Worm (Caenorhabditis elegans) whole organism, early embryonic: Measurements from ENCODE around the gene cest-17.

Experiments
- B0310.2 ChIP-seq: sonication (generic microtip); optimal IDR thresholded peaks from 2 replicates; lab custom pipeline; 2016; ENCODE audit warnings: mild to moderate bottlenecking, missing genetic modification characterization, missing compliant biosample characterization
- F13C5.2 ChIP-seq: sonication (generic microtip); optimal IDR thresholded peaks from 2 replicates; lab custom pipeline; 2017; ENCODE audit warnings: mild to moderate bottlenecking, missing genetic modification characterization, inconsistent platforms, missing compliant biosample characterization
- aly-1 ChIP-seq: sonication (generic microtip); optimal IDR thresholded peaks from 2 replicates; lab custom pipeline; 2016; ENCODE audit warnings: missing genetic modification characterization, missing compliant biosample characterization
- ama-1 ChIP-seq: fragments of 150-350 bp; optimal IDR thresholded peaks from 2 replicates; lab custom pipeline; 2014
- ceh-13 ChIP-seq: fragments of 200-800 bp; sonication (Bioruptor generic); optimal IDR thresholded peaks from 2 replicates; lab custom pipeline; 2018; ENCODE audit warnings: mild to moderate bottlenecking, missing genetic modification characterization, missing compliant biosample characterization
- ceh-36 ChIP-seq: sonication (generic microtip); optimal IDR thresholded peaks from 2 replicates; lab custom pipeline; 2016; ENCODE audit warnings: missing genetic modification characterization, inconsistent platforms, missing compliant biosample characterization
- ets-7 ChIP-seq: sonication (generic microtip); optimal IDR thresholded peaks from 2 replicates; lab custom pipeline; 2016; ENCODE audit warnings: missing genotype, missing genetic modification characterization, missing compliant biosample characterization
- flt-1 ChIP-seq: fragments of 200-800 bp; sonication (Bioruptor generic); IDR thresholded peaks from 2 replicates; pipeline ENCODE4 v1.3.6; 2022; ENCODE audit warnings: missing genetic modification characterization, missing compliant biosample characterization
- hmbx-1 ChIP-seq: sonication (generic microtip); optimal IDR thresholded peaks from 2 replicates; lab custom pipeline; 2016; ENCODE audit warnings: mild to moderate bottlenecking, missing genetic modification characterization, missing compliant biosample characterization
- hmg-4 ChIP-seq: fragments of 200-800 bp; sonication (Bioruptor generic); optimal IDR thresholded peaks from 2 replicates; lab custom pipeline; 2018; ENCODE audit warnings: mild to moderate bottlenecking, missing genetic modification characterization, missing compliant biosample characterization
- hnd-1 ChIP-seq: sonication (generic microtip); optimal IDR thresholded peaks from 2 replicates; lab custom pipeline; 2016; ENCODE audit warnings: missing genetic modification characterization, missing compliant biosample characterization
- pes-1 ChIP-seq: fragments of 200-800 bp; sonication (Bioruptor generic); IDR thresholded peaks from 2 replicates; pipeline ENCODE4 v1.3.6; 2022; ENCODE audit warnings: missing genetic modification reagents, missing genetic modification characterization, missing compliant biosample characterization
- scrt-1 ChIP-seq: fragments of 200-800 bp; sonication (Bioruptor generic); IDR thresholded peaks from 2 replicates; pipeline ENCODE4 v1.3.6; 2022; ENCODE audit warnings: missing genetic modification characterization, missing compliant biosample characterization
- sea-1 ChIP-seq: fragments of 200-800 bp; sonication (Bioruptor generic); conservative IDR thresholded peaks from 2 replicates; pipeline ENCODE4 v1.3.6; 2022; ENCODE audit warnings: missing genetic modification characterization, missing compliant biosample characterization
- tbx-11 ChIP-seq: fragments of 200-800 bp; sonication (Bioruptor generic); IDR thresholded peaks from 2 replicates; pipeline ENCODE4 v1.3.6; 2022; ENCODE audit warnings: missing genetic modification characterization, missing compliant biosample characterization
- tbx-37 ChIP-seq: fragments of 200-800 bp; sonication (Bioruptor generic); conservative IDR thresholded peaks from 2 replicates; pipeline ENCODE4 v1.3.6; 2022; ENCODE audit warnings: missing genetic modification reagents, missing genetic modification characterization, missing compliant biosample characterization
- tra-4 ChIP-seq: sonication (generic microtip); optimal IDR thresholded peaks from 2 replicates; lab custom pipeline; 2017; ENCODE audit warnings: missing genetic modification characterization, missing compliant biosample characterization

Gene cest-17

DNA sequence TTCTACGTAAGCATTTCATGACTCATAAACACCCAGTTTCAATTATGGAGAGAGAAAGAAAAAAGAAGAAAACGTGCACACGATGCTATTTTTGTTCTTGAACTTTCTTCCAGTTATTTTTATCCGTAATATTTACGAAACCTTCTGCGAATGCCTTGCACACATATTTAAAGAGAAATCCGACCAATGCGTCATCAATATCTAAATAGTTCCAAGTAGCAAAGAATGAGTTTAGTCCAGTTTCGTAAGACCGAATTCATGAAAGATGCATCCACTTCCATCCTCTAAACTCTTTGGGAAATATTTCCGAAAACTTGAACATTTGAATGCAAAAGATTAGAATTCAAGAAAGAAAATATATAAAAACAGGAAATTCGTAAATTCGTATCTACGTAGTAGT, 34.0 kb upstream of the cest-17 start:
- TF ChIP-seq hmg-4 (GFP tag; lab: Kevin White, UChicago) (no peak), hmbx-1 (tag; lab: Kevin White, UChicago) (no peak), tra-4 (tag; lab: Kevin White, UChicago) (no peak), hnd-1 (no peak), ceh-36 (tag; lab: Kevin White, UChicago) (no peak), ama-1 (lab: Kevin White, UChicago) (no peak), ceh-13 (GFP tag; lab: Kevin White, UChicago) (no peak), flt-1 (GFP tag; lab: Robert Waterston, UW) (no peak), ets-7 (tag; lab: Kevin White, UChicago) (no peak), aly-1 (tag; lab: Kevin White, UChicago) (no peak), tbx-37 (GFP tag; lab: Robert Waterston, UW) (no peak), F13C5.2 (tag; lab: Kevin White, UChicago) (no peak), pes-1 (GFP tag; lab: Robert Waterston, UW) (no peak)

DNA sequence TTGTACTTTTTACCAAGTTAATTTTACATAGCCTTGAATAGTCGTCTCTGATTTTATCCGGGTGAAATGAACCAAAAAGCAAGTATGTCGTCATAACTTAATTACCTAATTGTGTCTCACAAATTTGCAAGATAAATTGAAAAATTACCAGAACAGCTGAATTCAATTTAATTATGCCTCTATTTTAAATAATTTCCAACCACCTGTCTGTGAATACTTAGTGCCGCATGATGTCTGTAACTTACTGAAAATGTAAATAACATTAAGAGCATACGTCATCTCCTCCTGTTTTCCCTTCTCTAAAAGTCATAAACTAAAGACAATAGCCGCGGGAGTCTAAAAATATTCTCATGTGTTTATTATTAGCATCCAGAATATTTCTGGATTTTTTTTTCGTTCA, 32.8 kb upstream of the cest-17 start:
- TF ChIP-seq tbx-37 (GFP tag; lab: Robert Waterston, UW) (no peak), pes-1 (GFP tag; lab: Robert Waterston, UW) (no peak), ama-1 (lab: Kevin White, UChicago) (no peak), F13C5.2 (tag; lab: Kevin White, UChicago) (no peak), ceh-36 (tag; lab: Kevin White, UChicago) (no peak), scrt-1 (GFP tag; lab: Robert Waterston, UW) (no peak), tra-4 (tag; lab: Kevin White, UChicago) (no peak), sea-1 (GFP tag; lab: Robert Waterston, UW) (no peak), aly-1 (tag; lab: Kevin White, UChicago) (no peak)

DNA sequence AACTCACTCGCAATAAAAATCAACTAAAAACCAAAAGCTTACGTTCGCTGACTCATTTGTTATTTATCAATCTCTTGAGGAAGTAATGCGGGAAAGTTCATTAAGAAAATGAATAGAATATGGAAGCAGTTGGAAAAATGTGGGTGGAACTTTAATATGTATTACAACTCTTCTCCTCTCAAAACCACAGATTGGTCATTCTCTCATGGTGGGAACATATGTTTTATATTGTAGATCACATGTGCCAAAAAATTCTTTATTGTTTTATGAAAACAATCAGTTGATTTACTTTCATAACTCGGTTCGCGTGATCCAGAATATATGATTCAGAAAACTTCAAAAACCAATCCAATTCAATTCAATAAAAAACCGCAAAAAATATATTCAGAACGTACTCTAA, 31.4 kb upstream of the cest-17 start:
- TF ChIP-seq tbx-37 (GFP tag; lab: Robert Waterston, UW), result no peak

DNA sequence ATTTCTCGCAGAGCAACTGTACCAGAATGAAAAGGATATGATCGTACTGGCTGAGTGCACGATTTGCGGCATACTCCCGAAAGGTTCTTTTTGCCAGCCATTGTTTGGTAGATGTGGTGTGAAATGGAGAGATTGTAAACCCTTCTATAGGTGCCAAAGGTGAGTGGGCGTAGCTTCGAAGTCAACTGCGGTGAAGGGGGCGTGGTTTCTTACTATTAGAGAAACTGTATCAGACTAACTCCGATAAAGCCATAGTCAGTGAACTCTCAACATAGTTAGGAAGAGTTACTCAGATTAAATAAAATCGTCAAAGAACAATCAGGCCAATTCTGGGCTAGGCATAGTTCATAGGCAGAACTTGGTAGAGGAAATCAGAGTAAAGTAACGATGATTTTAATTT, 25.8 kb upstream of the cest-17 start, which contains the start of gene F20D6.9:
Gene F20D6.9 (minus strand): TSS at position 101 of the 400 bp plus-strand sequence.
- TF ChIP-seq flt-1 (GFP tag; lab: Robert Waterston, UW), result no peak
- no peak for TF ChIP-seq ceh-13 (GFP tag; lab: Kevin White, UChicago)
- no peak for TF ChIP-seq F13C5.2 (tag; lab: Kevin White, UChicago)
- no peak for TF ChIP-seq pes-1 (GFP tag; lab: Robert Waterston, UW)
- TF ChIP-seq hmbx-1 (tag; lab: Kevin White, UChicago), result no peak
- TF ChIP-seq tbx-37 (GFP tag; lab: Robert Waterston, UW), result no peak
- TF ChIP-seq sea-1 (GFP tag; lab: Robert Waterston, UW), result no peak
- no peak for TF ChIP-seq ama-1 (lab: Kevin White, UChicago)
- no peak for TF ChIP-seq tbx-11 (GFP tag; lab: Robert Waterston, UW)
- no peak for TF ChIP-seq ets-7 (tag; lab: Kevin White, UChicago)
- TF ChIP-seq aly-1 (tag; lab: Kevin White, UChicago), result no peak
- no peak for TF ChIP-seq ceh-36 (tag; lab: Kevin White, UChicago)
- no peak for TF ChIP-seq hmg-4 (GFP tag; lab: Kevin White, UChicago)
- no peak for TF ChIP-seq B0310.2 (tag; lab: Kevin White, UChicago)
- TF ChIP-seq tra-4 (tag; lab: Kevin White, UChicago), result no peak
- TF ChIP-seq hnd-1, result no peak

DNA sequence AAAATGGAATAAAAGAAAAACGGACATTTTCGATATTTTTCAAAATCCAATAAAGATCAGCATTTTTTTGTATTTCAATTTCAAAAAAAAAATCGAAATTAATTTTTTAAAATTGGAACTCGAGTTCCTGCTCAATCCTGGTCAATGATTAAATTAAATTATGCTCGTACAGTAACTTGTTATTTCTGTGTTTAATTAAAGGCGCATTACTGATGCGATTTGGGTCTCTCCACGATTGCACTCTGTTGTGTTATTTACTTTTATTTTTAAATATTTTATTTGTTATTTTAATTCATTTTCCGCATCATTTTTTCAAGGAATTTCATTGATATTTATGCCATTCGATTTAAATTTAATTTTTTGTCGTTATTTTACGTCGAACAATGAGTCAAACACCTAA, 24.9 kb upstream of the cest-17 start:
- TF ChIP-seq sea-1 (GFP tag; lab: Robert Waterston, UW) (no peak), ets-7 (tag; lab: Kevin White, UChicago) (no peak), tbx-11 (GFP tag; lab: Robert Waterston, UW) (no peak), hnd-1 (no peak), aly-1 (tag; lab: Kevin White, UChicago) (no peak), pes-1 (GFP tag; lab: Robert Waterston, UW) (no peak), tbx-37 (GFP tag; lab: Robert Waterston, UW) (no peak), hmg-4 (GFP tag; lab: Kevin White, UChicago) (no peak), ceh-13 (GFP tag; lab: Kevin White, UChicago) (no peak)

DNA sequence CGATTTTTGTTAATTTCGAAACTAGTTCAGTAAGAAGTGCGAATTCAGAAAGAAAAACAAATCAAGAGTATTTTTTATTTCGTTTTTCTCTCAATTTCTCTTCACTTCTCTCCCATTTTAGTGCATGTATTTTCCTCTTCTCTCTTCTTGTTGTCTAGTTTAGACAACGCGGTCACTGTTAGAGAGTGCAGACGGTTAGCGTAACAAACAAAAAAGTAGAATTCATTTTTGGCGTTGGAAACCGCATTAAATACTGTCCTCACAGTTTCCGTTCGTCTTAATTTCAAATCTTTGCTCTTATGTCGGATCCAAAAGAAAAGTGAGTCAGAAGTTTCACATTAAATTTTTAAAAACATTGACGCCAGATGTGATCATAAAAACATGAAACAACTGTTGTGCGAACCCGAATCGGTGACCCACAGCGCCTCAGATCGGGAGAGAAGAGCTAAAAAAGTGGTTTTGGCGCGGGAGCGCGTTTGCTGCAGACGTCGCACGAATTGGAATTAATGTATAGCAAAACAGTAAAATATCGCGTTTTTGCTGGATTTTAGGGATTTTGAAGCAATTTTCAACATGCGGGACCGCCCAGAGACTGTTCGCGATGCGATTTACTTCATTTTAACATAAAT, 24.1 kb upstream of the cest-17 start, which contains the start of gene srp-7:
Gene srp-7 (plus strand): TSS at position 213 of the 629 bp plus-strand sequence.
- TF ChIP-seq scrt-1 (GFP tag; lab: Robert Waterston, UW) (peak; percentile 36; the same call in 1 of the 2 replicates), sea-1 (GFP tag; lab: Robert Waterston, UW) (no peak)

DNA sequence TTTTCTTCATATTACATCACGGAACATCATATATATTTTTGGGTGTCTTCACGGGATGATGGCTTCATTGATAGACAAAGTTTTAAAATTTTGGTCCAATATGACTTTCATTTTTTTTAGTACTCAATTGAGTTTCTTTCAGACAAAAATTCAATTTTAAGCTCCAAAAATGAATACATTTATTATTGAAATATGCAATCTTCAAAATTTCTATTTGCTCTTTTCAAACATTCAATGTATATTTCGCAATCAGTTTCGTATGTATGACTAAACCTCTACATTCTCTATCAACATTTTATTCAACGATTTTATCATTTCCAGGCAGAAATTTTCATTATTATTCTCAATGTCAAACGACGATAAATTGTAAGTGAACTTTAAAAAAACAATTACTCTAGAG, 19.7 kb upstream of the cest-17 start, which contains the start of gene srp-8:
Gene srp-8 (plus strand): TSS at position 301 of the 400 bp plus-strand sequence.
- TF ChIP-seq ceh-36 (tag; lab: Kevin White, UChicago), result no peak
- TF ChIP-seq tbx-11 (GFP tag; lab: Robert Waterston, UW), result no peak
- no peak for TF ChIP-seq hmbx-1 (tag; lab: Kevin White, UChicago)
- TF ChIP-seq ama-1 (lab: Kevin White, UChicago), result no peak
- TF ChIP-seq flt-1 (GFP tag; lab: Robert Waterston, UW), result no peak
- no peak for TF ChIP-seq tbx-37 (GFP tag; lab: Robert Waterston, UW)
- no peak for TF ChIP-seq F13C5.2 (tag; lab: Kevin White, UChicago)
- no peak for TF ChIP-seq scrt-1 (GFP tag; lab: Robert Waterston, UW)
- TF ChIP-seq hmg-4 (GFP tag; lab: Kevin White, UChicago), result no peak
- TF ChIP-seq pes-1 (GFP tag; lab: Robert Waterston, UW), result no peak
- TF ChIP-seq ceh-13 (GFP tag; lab: Kevin White, UChicago), result no peak
- TF ChIP-seq sea-1 (GFP tag; lab: Robert Waterston, UW), result no peak
